Fruit fly (Drosophila melanogaster): Measurements from ENCODE around the gene bbx.

Gene bbx

DNA sequence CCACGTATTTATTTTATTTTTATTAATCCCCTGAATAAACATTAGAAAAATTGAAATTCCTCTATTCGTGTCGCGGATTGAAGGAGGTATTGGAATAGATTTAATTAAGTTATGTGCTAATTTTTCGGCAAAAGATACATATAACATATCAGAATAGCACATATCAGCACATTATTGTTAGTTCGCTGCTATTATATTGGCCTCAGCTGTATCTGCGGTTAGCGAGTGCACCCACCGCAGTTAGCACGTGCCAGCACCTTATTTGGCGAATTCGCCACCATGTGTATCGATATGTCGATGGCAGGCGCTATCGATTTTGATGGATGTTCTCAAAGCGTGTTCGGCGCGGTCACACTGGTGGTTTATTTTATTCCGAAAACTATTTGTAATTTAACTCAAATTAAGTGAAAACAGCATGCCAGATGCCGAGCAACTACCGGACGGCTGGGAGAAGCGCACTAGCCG lies 17.8 kb upstream of the bbx start, which contains the start of gene dod (continued):
- no peak for TF ChIP-seq eve (GFP tag; optimal IDR thresholded peaks at IDR 0.05)
- TF ChIP-seq p53 (GFP tag; optimal IDR thresholded peaks at IDR 0.05): no peak
- no peak for TF ChIP-seq dati (GFP tag; IDR thresholded peaks at IDR 0.05)
- peak; percentile 17 for TF ChIP-seq MTF-1 (GFP tag; optimal IDR thresholded peaks at IDR 0.05; ENCODE audit: borderline replicate concordance)
- peak; percentile 33 for TF ChIP-seq Fer3 (tag; optimal IDR thresholded peaks at IDR 0.05)
- peak; percentile 35 for TF ChIP-seq CG9727 (GFP tag; optimal IDR thresholded peaks at IDR 0.05)
- no peak for TF ChIP-seq emc (GFP tag; optimal IDR thresholded peaks at IDR 0.05)
- TF ChIP-seq mirr (GFP tag; optimal IDR thresholded peaks at IDR 0.05): no peak
- peak; percentile 60 for TF ChIP-seq Drgx (GFP tag; IDR thresholded peaks at IDR 0.05)
- no peak for TF ChIP-seq C15 (GFP tag; IDR thresholded peaks at IDR 0.05)
- TF ChIP-seq amos (GFP tag; IDR thresholded peaks at IDR 0.05; ENCODE audit: partially characterized antibody): peak; percentile 87
- peak; percentile 9 for TF ChIP-seq ftz-f1 (GFP tag; optimal IDR thresholded peaks at IDR 0.05)
- no peak for TF ChIP-seq Oaz (GFP tag; IDR thresholded peaks at IDR 0.05)
- TF ChIP-seq ato (GFP tag; IDR thresholded peaks at IDR 0.05; ENCODE audit: partially characterized antibody): peak; percentile 78
- TF ChIP-seq CG1233 (GFP tag; optimal IDR thresholded peaks at IDR 0.05): no peak
- peak; percentile 73 for TF ChIP-seq CG9932 (GFP tag; IDR thresholded peaks at IDR 0.05)
- TF ChIP-seq esg (GFP tag; conservative IDR thresholded peaks at IDR 0.05): no peak
- TF ChIP-seq B-H2 (GFP tag; optimal IDR thresholded peaks at IDR 0.05): peak; percentile 47
- TF ChIP-seq Adf1 (GFP tag; IDR thresholded peaks at IDR 0.05): peak; percentile 44
- TF ChIP-seq CG33557 (GFP tag; optimal IDR thresholded peaks at IDR 0.05): no peak
- no peak for TF ChIP-seq Hr39 (optimal IDR thresholded peaks at IDR 0.05)
- no peak for TF ChIP-seq CG4854 (GFP tag; optimal IDR thresholded peaks at IDR 0.05)
- no peak for TF ChIP-seq CG12769 (tag; optimal IDR thresholded peaks at IDR 0.05)
- TF ChIP-seq CG3726 (GFP tag; IDR thresholded peaks at IDR 0.05): no peak
- peak; percentile 88 for TF ChIP-seq pita (GFP tag; optimal IDR thresholded peaks at IDR 0.05)
- TF ChIP-seq CG7928 (GFP tag; optimal IDR thresholded peaks at IDR 0.05): peak; percentile 24
- peak; percentile 74 for TF ChIP-seq Lhr (GFP tag; optimal IDR thresholded peaks at IDR 0.05)
- no peak for TF ChIP-seq NC2β (GFP tag; optimal IDR thresholded peaks at IDR 0.05)
- TF ChIP-seq HLH54F (GFP tag; optimal IDR thresholded peaks at IDR 0.05): peak; percentile 35
- peak; percentile 34 for TF ChIP-seq ind (GFP tag; optimal IDR thresholded peaks at IDR 0.05)
- peak; percentile 26 to 53 for TF ChIP-seq Pdp1 (GFP tag; optimal IDR thresholded peaks at IDR 0.05)
- TF ChIP-seq CG15479 (GFP tag; optimal IDR thresholded peaks at IDR 0.05): no peak
- peak; percentile 29 for TF ChIP-seq run (tag; optimal IDR thresholded peaks at IDR 0.05)
- peak; percentile 29 for TF ChIP-seq CG18619 (GFP tag; optimal IDR thresholded peaks at IDR 0.05)
- TF ChIP-seq danr (GFP tag; IDR thresholded peaks at IDR 0.05): no peak
- no peak for TF ChIP-seq CG12236 (GFP tag; optimal IDR thresholded peaks at IDR 0.05)
- TF ChIP-seq CG9437 (GFP tag; optimal IDR thresholded peaks at IDR 0.05): no peak
- no peak for TF ChIP-seq CG43689 (GFP tag; IDR thresholded peaks at IDR 0.05)
- no peak for TF ChIP-seq CG1832 (GFP tag; optimal IDR thresholded peaks at IDR 0.05)
- TF ChIP-seq Dfd (GFP tag; optimal IDR thresholded peaks at IDR 0.05): no peak
- TF ChIP-seq CG32532 (GFP tag; IDR thresholded peaks at IDR 0.05): peak; percentile 69
- peak; percentile 55 for TF ChIP-seq Dad (GFP tag; optimal IDR thresholded peaks at IDR 0.05)
- TF ChIP-seq CG15514 (GFP tag; optimal IDR thresholded peaks at IDR 0.05): peak; percentile 88
- peak; percentile 16 for TF ChIP-seq CG10147 (GFP tag; optimal IDR thresholded peaks at IDR 0.05)
- TF ChIP-seq CG14441 (GFP tag; IDR thresholded peaks at IDR 0.05): peak; percentile 37; the same call in 1 of the 2 replicates
- TF ChIP-seq ham (GFP tag; IDR thresholded peaks at IDR 0.05): no peak
- TF ChIP-seq pros (GFP tag; optimal IDR thresholded peaks at IDR 0.05): no peak
- peak; percentile 51 for TF ChIP-seq CG17359 (tag; optimal IDR thresholded peaks at IDR 0.05)
- TF ChIP-seq B-H1 (GFP tag; IDR thresholded peaks at IDR 0.05): no peak
- no peak for TF ChIP-seq CG1529 (GFP tag; optimal IDR thresholded peaks at IDR 0.05)
- TF ChIP-seq Ada2b (GFP tag; IDR thresholded peaks at IDR 0.05): no peak; the same call in 1 of the 2 replicates
- peak; percentile 26 for TF ChIP-seq Atf3 (GFP tag; optimal IDR thresholded peaks at IDR 0.05)

Measured in whole organism, embryonic.